Fruit fly (Drosophila melanogaster) whole organism, wandering third instar larva: ENCODE measurements around the gene Cpr67Fb.

ENCODE experiments used
- Abd-B ChIP-seq: fragments of >200 bp; optimal IDR thresholded peaks from 2 replicates; lab custom pipeline; 2017; ENCODE audit warnings: missing biosample characterization, missing genetic modification characterization
- CG32264 ChIP-seq: fragments of 200-800 bp; sonication (Bioruptor generic); optimal IDR thresholded peaks from 2 replicates; lab custom pipeline; 2016; ENCODE audit warnings: missing biosample characterization, missing genetic modification characterization
- CG9705 ChIP-seq: fragments of 200-800 bp; sonication (Bioruptor generic); optimal IDR thresholded peaks from 2 replicates; lab custom pipeline; 2018; ENCODE audit warnings: missing biosample characterization, mild to moderate bottlenecking, missing genetic modification characterization
- CrebA ChIP-seq: fragments of 200-800 bp; sonication (Bioruptor generic); optimal IDR thresholded peaks from 2 replicates; lab custom pipeline; 2016; ENCODE audit warnings: missing biosample characterization, mild to moderate bottlenecking, missing genetic modification characterization, borderline replicate concordance
- Dfd ChIP-seq: fragments of >200 bp; optimal IDR thresholded peaks from 2 replicates; lab custom pipeline; 2017; ENCODE audit warnings: missing biosample characterization, missing genetic modification characterization
- Dif ChIP-seq: fragments of 200-275, 200-300 bp; sonication (Bioruptor generic); optimal IDR thresholded peaks from 2 replicates; lab custom pipeline; 2018; ENCODE audit warnings: missing biosample characterization, missing genetic modification characterization; ENCODE audit not compliant: partially characterized antibody
- GATAd ChIP-seq: sonication (Bioruptor generic); optimal IDR thresholded peaks from 2 replicates; lab custom pipeline; 2016; ENCODE audit warnings: missing biosample characterization, missing genetic modification characterization
- HLH106 ChIP-seq: fragments of 200-800 bp; optimal IDR thresholded peaks from 3 replicates; lab custom pipeline; 2019; ENCODE audit warnings: missing biosample characterization, mild to moderate bottlenecking, missing genetic modification characterization, moderate library complexity
- Hnf4 ChIP-seq: fragments of 200-800 bp; sonication (Bioruptor generic); optimal IDR thresholded peaks from 2 replicates; lab custom pipeline; 2016; ENCODE audit warnings: missing biosample characterization, mild to moderate bottlenecking, missing genetic modification characterization
- Hr78 ChIP-seq: fragments of >200 bp; optimal IDR thresholded peaks from 2 replicates; lab custom pipeline; 2017; ENCODE audit warnings: missing biosample characterization, missing genetic modification characterization
- Hr83 ChIP-seq: fragments of 200-300 bp; sonication (Bioruptor generic); optimal IDR thresholded peaks from 2 replicates; lab custom pipeline; 2016; ENCODE audit warnings: missing biosample characterization, mild to moderate bottlenecking, missing genetic modification characterization, moderate library complexity; ENCODE audit not compliant: poor library complexity, severe bottlenecking
- Jra ChIP-seq: sonication (Bioruptor generic); optimal IDR thresholded peaks from 2 replicates; lab custom pipeline; 2016; ENCODE audit warnings: missing biosample characterization, missing genetic modification characterization
- Mio ChIP-seq: sonication (Bioruptor generic); optimal IDR thresholded peaks from 2 replicates; lab custom pipeline; 2016; ENCODE audit warnings: missing biosample characterization, missing genetic modification characterization
- Myc ChIP-seq: fragments of >200 bp; optimal IDR thresholded peaks from 2 replicates; lab custom pipeline; 2017
- N ChIP-seq: fragments of >200 bp; optimal IDR thresholded peaks from 2 replicates; lab custom pipeline; 2018; ENCODE audit warnings: missing biosample characterization, missing external identifiers, missing genetic modification characterization
- OdsH ChIP-seq: fragments of 200-800 bp; sonication (Bioruptor generic); optimal IDR thresholded peaks from 2 replicates; lab custom pipeline; 2016; ENCODE audit warnings: missing biosample characterization, mild to moderate bottlenecking, missing genetic modification characterization
- Rel ChIP-seq, 2 experiments: fragments of 200-800 bp; sonication (Bioruptor generic) in 1 of 2; optimal IDR thresholded peaks; 2 replicates in 1 of 2; 3 replicates in 1 of 2; lab custom pipeline; 2016 to 2019; ENCODE audit warnings: mild to moderate bottlenecking in 2 of 2, missing biosample characterization in 2 of 2, missing genetic modification characterization in 2 of 2, moderate library complexity in 1 of 2
- Sp1 ChIP-seq: fragments of 200-800 bp; sonication (Bioruptor generic); optimal IDR thresholded peaks from 3 replicates; lab custom pipeline; 2019; ENCODE audit warnings: missing biosample characterization, mild to moderate bottlenecking, missing genetic modification characterization, moderate library complexity
- Vsx2 ChIP-seq: fragments of 200-300, 225-300 bp; sonication (Bioruptor generic); optimal IDR thresholded peaks from 2 replicates; lab custom pipeline; 2018; ENCODE audit warnings: missing biosample characterization, missing genetic modification characterization; ENCODE audit not compliant: partially characterized antibody
- br ChIP-seq: fragments of 200-800 bp; sonication (Bioruptor generic); optimal IDR thresholded peaks from 2 replicates; lab custom pipeline; 2016; ENCODE audit warnings: missing biosample characterization, missing genetic modification characterization
- brk ChIP-seq: fragments of 200-800 bp; sonication (Bioruptor generic); optimal IDR thresholded peaks from 2 replicates; lab custom pipeline; 2016; ENCODE audit warnings: missing biosample characterization, mild to moderate bottlenecking, missing genetic modification characterization
- dl ChIP-seq, 2 experiments: fragments of 175-275, 200-275 bp in 1 of 2; fragments of 200-275 bp in 1 of 2; sonication (Bioruptor generic); optimal IDR thresholded peaks; lab custom pipeline; 2018; ENCODE audit warnings: mild to moderate bottlenecking in 2 of 2, missing biosample characterization in 2 of 2, missing genetic modification characterization in 2 of 2, moderate library complexity in 2 of 2; ENCODE audit not compliant: partially characterized antibody in 2 of 2, insufficient read depth in 1 of 2
- dmrt93B ChIP-seq: fragments of 200-800 bp; sonication (Bioruptor generic); optimal IDR thresholded peaks from 2 replicates; lab custom pipeline; 2018; ENCODE audit warnings: missing biosample characterization, mild to moderate bottlenecking, missing genetic modification characterization
- dsf ChIP-seq: sonication (Bioruptor generic); optimal IDR thresholded peaks from 2 replicates; lab custom pipeline; 2016; ENCODE audit warnings: missing biosample characterization, missing genetic modification characterization, borderline replicate concordance
- ey ChIP-seq: fragments of 200-800 bp; sonication (Bioruptor generic); optimal IDR thresholded peaks from 2 replicates; lab custom pipeline; 2016; ENCODE audit warnings: missing biosample characterization, missing genetic modification characterization
- foxo ChIP-seq, 2 experiments: fragments of 200-800 bp; sonication (Bioruptor generic); optimal IDR thresholded peaks; 2 replicates in 1 of 2; 3 replicates in 1 of 2; lab custom pipeline; 2016 to 2017; ENCODE audit warnings: missing biosample characterization in 2 of 2, missing genetic modification characterization in 2 of 2
- fru ChIP-seq: fragments of 200-800 bp; sonication (Bioruptor generic); optimal IDR thresholded peaks from 3 replicates; lab custom pipeline; 2016; ENCODE audit warnings: missing biosample characterization, mild to moderate bottlenecking, missing genetic modification characterization
- h ChIP-seq: fragments of 200-800 bp; sonication (Bioruptor generic); optimal IDR thresholded peaks from 3 replicates; lab custom pipeline; 2016; ENCODE audit warnings: missing biosample characterization, mild to moderate bottlenecking, missing genetic modification characterization
- jim ChIP-seq: fragments of 175-275, 200-325 bp; sonication (Bioruptor generic); optimal IDR thresholded peaks from 2 replicates; lab custom pipeline; 2016; ENCODE audit warnings: missing biosample characterization, mild to moderate bottlenecking, missing genetic modification characterization
- lola ChIP-seq: fragments of >200 bp; optimal IDR thresholded peaks from 2 replicates; lab custom pipeline; 2017; ENCODE audit warnings: missing biosample characterization, missing genetic modification characterization
- pan ChIP-seq: fragments of >200 bp; optimal IDR thresholded peaks from 2 replicates; lab custom pipeline; 2017
- psq ChIP-seq: fragments of 200-800 bp; sonication (Bioruptor generic); optimal IDR thresholded peaks from 3 replicates; lab custom pipeline; 2017; ENCODE audit warnings: missing biosample characterization, mild to moderate bottlenecking, missing genetic modification characterization, moderate library complexity
- rgr ChIP-seq: fragments of 200-800 bp; sonication (Bioruptor generic); optimal IDR thresholded peaks from 3 replicates; lab custom pipeline; 2016; ENCODE audit warnings: missing biosample characterization, mild to moderate bottlenecking, missing genetic modification characterization
- sage ChIP-seq: fragments of 200-800 bp; sonication (Bioruptor generic); optimal IDR thresholded peaks from 2 replicates; lab custom pipeline; 2016; ENCODE audit warnings: missing biosample characterization, mild to moderate bottlenecking, missing genetic modification characterization
- sv ChIP-seq: fragments of 200-800 bp; sonication (Bioruptor generic); optimal IDR thresholded peaks from 3 replicates; lab custom pipeline; 2016; ENCODE audit warnings: missing biosample characterization, missing genetic modification characterization
- tai ChIP-seq: sonication (Bioruptor generic); optimal IDR thresholded peaks from 2 replicates; lab custom pipeline; 2016; ENCODE audit warnings: missing biosample characterization, missing genetic modification characterization
- usp ChIP-seq: fragments of >200 bp; optimal IDR thresholded peaks from 2 replicates; lab custom pipeline; 2017; ENCODE audit warnings: missing biosample characterization, missing genetic modification characterization
- woc ChIP-seq: sonication (Bioruptor generic); optimal IDR thresholded peaks from 2 replicates; lab custom pipeline; 2016; ENCODE audit warnings: missing biosample characterization, mild to moderate bottlenecking, missing genetic modification characterization

Cpr67Fb gene

DNA sequence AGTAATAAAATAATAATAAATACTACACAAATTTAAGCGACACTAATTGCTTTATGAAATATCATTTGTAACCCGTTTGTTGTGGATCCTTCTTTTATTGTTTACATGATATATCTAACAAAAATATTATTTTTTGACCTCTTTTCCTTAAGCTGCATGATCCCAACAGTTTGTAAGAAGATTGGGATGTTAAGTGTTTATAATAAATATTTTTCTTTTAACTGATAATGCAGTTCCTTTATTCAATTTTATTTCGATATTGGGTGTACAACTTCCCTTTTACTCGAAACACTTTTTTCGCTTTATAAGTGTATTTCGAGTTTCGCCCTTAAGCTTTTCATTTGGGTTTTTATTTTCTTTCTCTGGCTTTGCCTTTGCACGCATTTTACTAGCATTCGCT, 40.4 kb upstream of the Cpr67Fb start:
- TF ChIP-seq h (GFP tag; lab: Kevin White, UChicago) (no peak), dsf (GFP tag; lab: Kevin White, UChicago) (no peak)
- TF ChIP-seq, all 38 proteins: peak for 0

DNA sequence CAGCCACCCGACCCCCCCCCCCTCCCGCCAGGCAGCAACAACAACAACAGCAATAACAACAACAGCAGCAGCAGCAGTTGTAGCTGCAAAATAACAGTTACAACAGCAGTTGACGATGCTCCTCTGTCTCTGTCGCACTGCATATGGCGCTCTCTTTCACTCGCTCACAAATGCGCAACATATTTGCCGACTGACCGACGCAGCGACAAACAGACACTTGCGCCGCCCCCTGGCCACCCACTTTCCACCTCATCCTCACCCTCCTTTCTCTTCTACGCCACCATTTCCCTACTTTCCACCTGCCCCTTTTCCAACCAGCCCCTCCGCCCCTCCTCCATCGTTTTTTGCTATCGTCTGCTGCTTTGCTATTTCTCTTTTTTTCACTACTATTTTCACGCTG, 39.9 kb upstream of the Cpr67Fb start:
- TF ChIP-seq lola (GFP tag; lab: Kevin White, UChicago) (no peak), Dfd (GFP tag; lab: Kevin White, UChicago) (peak; percentile 83)
- TF ChIP-seq, all 38 proteins: peak for 1

DNA sequence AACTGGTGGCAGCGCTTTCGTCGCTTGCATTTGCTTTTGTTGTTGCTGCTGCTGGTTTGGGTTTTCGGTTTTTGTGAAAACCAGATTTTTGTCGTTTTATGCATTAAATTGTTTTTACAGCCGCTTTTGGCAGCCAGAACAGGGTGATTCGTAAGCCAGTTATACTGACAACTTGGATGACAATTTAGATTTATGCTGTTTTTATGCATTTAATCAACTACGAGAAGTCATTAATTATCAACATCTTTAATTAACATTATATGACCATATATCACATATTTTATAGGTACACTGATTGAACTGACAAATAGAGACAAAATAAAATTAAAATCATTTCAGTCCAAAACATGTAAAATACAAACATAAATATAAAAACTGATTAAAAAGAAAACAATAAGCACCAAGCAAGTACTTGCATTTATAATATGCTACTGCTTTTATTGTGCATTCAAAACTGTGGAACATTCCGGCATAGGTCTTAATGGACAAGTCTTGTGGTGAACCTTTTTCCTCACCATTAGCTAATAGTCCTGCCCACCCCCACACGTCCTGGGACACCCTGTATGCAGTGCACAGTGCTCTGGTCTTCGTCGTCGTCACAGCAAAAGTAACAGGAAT, 39.1 kb upstream of the Cpr67Fb start:
- TF ChIP-seq fru (GFP tag; lab: Kevin White, UChicago) (peak; percentile 79), Rel (GFP tag; optimal IDR thresholded peaks at IDR 0.05; lab: Kevin White, UChicago) (no peak), Rel (tag; optimal IDR thresholded peaks at IDR 0.05; lab: Kevin White, UChicago) (no peak), Dif (no peak), tai (peak; percentile 57), dmrt93B (GFP tag; lab: Kevin White, UChicago) (peak; percentile 87), Sp1 (peak; percentile 93), Hr83 (GFP tag; lab: Kevin White, UChicago) (no peak), CrebA (GFP tag; lab: Kevin White, UChicago) (no peak), Mio (GFP tag; lab: Kevin White, UChicago) (no peak), sv (GFP tag; lab: Kevin White, UChicago) (no peak), pan (lab: Kevin White, UChicago) (no peak), Jra (GFP tag; lab: Kevin White, UChicago) (peak; percentile 43), HLH106 (tag; lab: Kevin White, UChicago) (peak; percentile 88), Dfd (GFP tag; lab: Kevin White, UChicago) (no peak), dsf (GFP tag; lab: Kevin White, UChicago) (no peak), jim (no peak), GATAd (GFP tag; lab: Kevin White, UChicago) (no peak), Abd-B (no peak), h (GFP tag; lab: Kevin White, UChicago) (peak; percentile 82), lola (GFP tag; lab: Kevin White, UChicago) (no peak), woc (GFP tag; lab: Kevin White, UChicago) (peak; percentile 67), Hr78 (GFP tag; lab: Kevin White, UChicago) (no peak), foxo (GFP tag; optimal IDR thresholded peaks at IDR 0.05; lab: Kevin White, UChicago) (peak in 1 of 2 experiments; percentile 90), brk (no peak), CG32264 (GFP tag; lab: Kevin White, UChicago) (peak; percentile 43), br (GFP tag; lab: Kevin White, UChicago) (peak; percentile 73), sage (peak; percentile 53), CG9705 (peak; percentile 79), dl (GFP tag; optimal IDR thresholded peaks at IDR 0.05; lab: Kevin White, UChicago; ENCODE audit: insufficient read depth in 1 of 2, partially characterized antibody in 2 of 2) (no peak), psq (GFP tag; lab: Kevin White, UChicago) (peak; percentile 81), N (GFP tag; lab: Kevin White, UChicago) (no peak), ey (peak; percentile 85), rgr (GFP tag; lab: Kevin White, UChicago) (peak; percentile 79), Vsx2 (GFP tag; lab: Kevin White, UChicago) (no peak), Myc (lab: Kevin White, UChicago) (no peak), usp (GFP tag; lab: Kevin White, UChicago) (no peak), Hnf4 (GFP tag; lab: Kevin White, UChicago) (peak; percentile 34), OdsH (peak; percentile 77)
